Fruit fly (Drosophila melanogaster) whole organism, wandering third instar larva: ENCODE results near the gene CG8543.

Source experiments
- br ChIP-seq: fragments of 200-800 bp; sonication (Bioruptor generic); optimal IDR thresholded peaks from 2 replicates; lab custom pipeline; 2016; ENCODE audit warnings: missing biosample characterization, missing genetic modification characterization
- rgr ChIP-seq: fragments of 200-800 bp; sonication (Bioruptor generic); optimal IDR thresholded peaks from 3 replicates; lab custom pipeline; 2016; ENCODE audit warnings: missing biosample characterization, mild to moderate bottlenecking, missing genetic modification characterization

dm6 chr3L:7455849-7456248 lies 14.3 kb downstream of the CG8543 start, which contains the start of gene ppk26:
- TF ChIP-seq rgr (GFP tag; lab: Kevin White, UChicago) = no peak
- no peak for TF ChIP-seq br (GFP tag; lab: Kevin White, UChicago)
